Worm (Caenorhabditis elegans) whole organism, midembryonic: ENCODE measurements around the gene C01C4.2.

Experiments
- cog-1 ChIP-seq: sonication (generic microtip); optimal IDR thresholded peaks from 2 replicates; lab custom pipeline; 2016; ENCODE audit warnings: missing genetic modification characterization, missing compliant biosample characterization
- flt-1 ChIP-seq: fragments of 200-800 bp; sonication (Bioruptor generic); IDR thresholded peaks from 2 replicates; pipeline ENCODE4 v1.3.6; 2022; ENCODE audit warnings: missing genetic modification characterization, missing compliant biosample characterization
- ztf-23 ChIP-seq: fragments of 200-800 bp; sonication (Bioruptor generic); IDR thresholded peaks from 2 replicates; pipeline ENCODE4 v1.3.6; 2022; ENCODE audit warnings: missing genetic modification reagents, missing genetic modification characterization, missing compliant biosample characterization

ce11 chrX:3695826-3696225 is 19.1 kb upstream of the C01C4.2 start:
- TF ChIP-seq ztf-23 (no peak), flt-1 (GFP tag; lab: Robert Waterston, UW) (no peak), cog-1 (tag; lab: Kevin White, UChicago) (no peak)
